Worm (Caenorhabditis elegans): ENCODE results near the gene R107.9.

DNA sequence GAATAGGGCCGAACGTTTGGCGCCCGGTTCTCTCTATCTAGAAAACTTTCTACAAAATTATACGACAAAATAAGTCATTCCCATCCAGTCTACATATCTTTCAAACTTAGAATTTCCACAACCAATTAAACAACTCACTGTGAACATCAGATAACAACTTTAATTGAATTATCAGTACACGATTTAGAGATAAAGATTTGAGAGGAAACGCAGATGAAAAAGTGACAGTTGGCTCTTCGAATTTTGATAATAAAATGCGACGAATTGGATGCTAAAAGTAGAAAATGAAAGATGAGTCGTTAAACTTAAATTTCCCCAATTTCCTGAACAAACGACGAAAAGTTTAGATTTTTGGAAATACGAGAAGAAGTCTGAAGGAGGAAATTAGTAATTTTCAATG, 2.7 kb upstream of the R107.9 start:
- no peak for TF ChIP-seq mxl-1 (tag; optimal IDR thresholded peaks at IDR 0.05)
- no peak for TF ChIP-seq ztf-28 (GFP tag; IDR thresholded peaks at IDR 0.05)
- no peak for TF ChIP-seq nhr-90 (tag; optimal IDR thresholded peaks at IDR 0.05)
- TF ChIP-seq nhr-27 (tag; optimal IDR thresholded peaks at IDR 0.05) = no peak
- no peak for TF ChIP-seq cebp-2 (GFP tag; IDR thresholded peaks at IDR 0.05)
- no peak for TF ChIP-seq let-607 (tag; optimal IDR thresholded peaks at IDR 0.05)
